Fruit fly (Drosophila melanogaster) whole organism, wandering third instar larva: ENCODE data around the gene smal.

Source experiments
- Abd-B ChIP-seq: fragments of >200 bp; optimal IDR thresholded peaks from 2 replicates; lab custom pipeline; 2017; ENCODE audit warnings: missing biosample characterization, missing genetic modification characterization
- CG32264 ChIP-seq: fragments of 200-800 bp; sonication (Bioruptor generic); optimal IDR thresholded peaks from 2 replicates; lab custom pipeline; 2016; ENCODE audit warnings: missing biosample characterization, missing genetic modification characterization
- CG9705 ChIP-seq: fragments of 200-800 bp; sonication (Bioruptor generic); optimal IDR thresholded peaks from 2 replicates; lab custom pipeline; 2018; ENCODE audit warnings: missing biosample characterization, mild to moderate bottlenecking, missing genetic modification characterization
- Dfd ChIP-seq: fragments of >200 bp; optimal IDR thresholded peaks from 2 replicates; lab custom pipeline; 2017; ENCODE audit warnings: missing biosample characterization, missing genetic modification characterization
- GATAd ChIP-seq: sonication (Bioruptor generic); optimal IDR thresholded peaks from 2 replicates; lab custom pipeline; 2016; ENCODE audit warnings: missing biosample characterization, missing genetic modification characterization
- HLH106 ChIP-seq: fragments of 200-800 bp; optimal IDR thresholded peaks from 3 replicates; lab custom pipeline; 2019; ENCODE audit warnings: missing biosample characterization, mild to moderate bottlenecking, missing genetic modification characterization, moderate library complexity
- Hnf4 ChIP-seq: fragments of 200-800 bp; sonication (Bioruptor generic); optimal IDR thresholded peaks from 2 replicates; lab custom pipeline; 2016; ENCODE audit warnings: missing biosample characterization, mild to moderate bottlenecking, missing genetic modification characterization
- Hr78 ChIP-seq: fragments of >200 bp; optimal IDR thresholded peaks from 2 replicates; lab custom pipeline; 2017; ENCODE audit warnings: missing biosample characterization, missing genetic modification characterization
- Hr83 ChIP-seq: fragments of 200-300 bp; sonication (Bioruptor generic); optimal IDR thresholded peaks from 2 replicates; lab custom pipeline; 2016; ENCODE audit warnings: missing biosample characterization, mild to moderate bottlenecking, missing genetic modification characterization, moderate library complexity; ENCODE audit not compliant: poor library complexity, severe bottlenecking
- Jra ChIP-seq: sonication (Bioruptor generic); optimal IDR thresholded peaks from 2 replicates; lab custom pipeline; 2016; ENCODE audit warnings: missing biosample characterization, missing genetic modification characterization
- Myc ChIP-seq: fragments of >200 bp; optimal IDR thresholded peaks from 2 replicates; lab custom pipeline; 2017
- N ChIP-seq: fragments of >200 bp; optimal IDR thresholded peaks from 2 replicates; lab custom pipeline; 2018; ENCODE audit warnings: missing biosample characterization, missing external identifiers, missing genetic modification characterization
- OdsH ChIP-seq: fragments of 200-800 bp; sonication (Bioruptor generic); optimal IDR thresholded peaks from 2 replicates; lab custom pipeline; 2016; ENCODE audit warnings: missing biosample characterization, mild to moderate bottlenecking, missing genetic modification characterization
- Rel ChIP-seq, 2 experiments: fragments of 200-800 bp; sonication (Bioruptor generic) in 1 of 2; optimal IDR thresholded peaks; 2 replicates in 1 of 2; 3 replicates in 1 of 2; lab custom pipeline; 2016 to 2019; ENCODE audit warnings: mild to moderate bottlenecking in 2 of 2, missing biosample characterization in 2 of 2, missing genetic modification characterization in 2 of 2, moderate library complexity in 1 of 2
- Vsx2 ChIP-seq: fragments of 200-300, 225-300 bp; sonication (Bioruptor generic); optimal IDR thresholded peaks from 2 replicates; lab custom pipeline; 2018; ENCODE audit warnings: missing biosample characterization, missing genetic modification characterization; ENCODE audit not compliant: partially characterized antibody
- br ChIP-seq: fragments of 200-800 bp; sonication (Bioruptor generic); optimal IDR thresholded peaks from 2 replicates; lab custom pipeline; 2016; ENCODE audit warnings: missing biosample characterization, missing genetic modification characterization
- brk ChIP-seq: fragments of 200-800 bp; sonication (Bioruptor generic); optimal IDR thresholded peaks from 2 replicates; lab custom pipeline; 2016; ENCODE audit warnings: missing biosample characterization, mild to moderate bottlenecking, missing genetic modification characterization
- dl ChIP-seq, 2 experiments: fragments of 175-275, 200-275 bp in 1 of 2; fragments of 200-275 bp in 1 of 2; sonication (Bioruptor generic); optimal IDR thresholded peaks; lab custom pipeline; 2018; ENCODE audit warnings: mild to moderate bottlenecking in 2 of 2, missing biosample characterization in 2 of 2, missing genetic modification characterization in 2 of 2, moderate library complexity in 2 of 2; ENCODE audit not compliant: partially characterized antibody in 2 of 2, insufficient read depth in 1 of 2
- dmrt93B ChIP-seq: fragments of 200-800 bp; sonication (Bioruptor generic); optimal IDR thresholded peaks from 2 replicates; lab custom pipeline; 2018; ENCODE audit warnings: missing biosample characterization, mild to moderate bottlenecking, missing genetic modification characterization
- dsf ChIP-seq: sonication (Bioruptor generic); optimal IDR thresholded peaks from 2 replicates; lab custom pipeline; 2016; ENCODE audit warnings: missing biosample characterization, missing genetic modification characterization, borderline replicate concordance
- ey ChIP-seq: fragments of 200-800 bp; sonication (Bioruptor generic); optimal IDR thresholded peaks from 2 replicates; lab custom pipeline; 2016; ENCODE audit warnings: missing biosample characterization, missing genetic modification characterization
- foxo ChIP-seq, 2 experiments: fragments of 200-800 bp; sonication (Bioruptor generic); optimal IDR thresholded peaks; 2 replicates in 1 of 2; 3 replicates in 1 of 2; lab custom pipeline; 2016 to 2017; ENCODE audit warnings: missing biosample characterization in 2 of 2, missing genetic modification characterization in 2 of 2
- fru ChIP-seq: fragments of 200-800 bp; sonication (Bioruptor generic); optimal IDR thresholded peaks from 3 replicates; lab custom pipeline; 2016; ENCODE audit warnings: missing biosample characterization, mild to moderate bottlenecking, missing genetic modification characterization
- h ChIP-seq: fragments of 200-800 bp; sonication (Bioruptor generic); optimal IDR thresholded peaks from 3 replicates; lab custom pipeline; 2016; ENCODE audit warnings: missing biosample characterization, mild to moderate bottlenecking, missing genetic modification characterization
- lola ChIP-seq: fragments of >200 bp; optimal IDR thresholded peaks from 2 replicates; lab custom pipeline; 2017; ENCODE audit warnings: missing biosample characterization, missing genetic modification characterization
- psq ChIP-seq: fragments of 200-800 bp; sonication (Bioruptor generic); optimal IDR thresholded peaks from 3 replicates; lab custom pipeline; 2017; ENCODE audit warnings: missing biosample characterization, mild to moderate bottlenecking, missing genetic modification characterization, moderate library complexity
- sage ChIP-seq: fragments of 200-800 bp; sonication (Bioruptor generic); optimal IDR thresholded peaks from 2 replicates; lab custom pipeline; 2016; ENCODE audit warnings: missing biosample characterization, mild to moderate bottlenecking, missing genetic modification characterization
- sv ChIP-seq: fragments of 200-800 bp; sonication (Bioruptor generic); optimal IDR thresholded peaks from 3 replicates; lab custom pipeline; 2016; ENCODE audit warnings: missing biosample characterization, missing genetic modification characterization
- usp ChIP-seq: fragments of >200 bp; optimal IDR thresholded peaks from 2 replicates; lab custom pipeline; 2017; ENCODE audit warnings: missing biosample characterization, missing genetic modification characterization

The smal gene

dm6 chr2L:6202881-6203280, 23.9 kb downstream of the smal start:
- TF ChIP-seq dmrt93B (GFP tag; lab: Kevin White, UChicago) (no peak), Abd-B (GFP tag; lab: Kevin White, UChicago) (no peak), dl (GFP tag; optimal IDR thresholded peaks at IDR 0.05; lab: Kevin White, UChicago; ENCODE audit: insufficient read depth in 1 of 2, partially characterized antibody in 2 of 2) (no peak), sage (GFP tag; lab: Kevin White, UChicago) (no peak), sv (GFP tag; lab: Kevin White, UChicago) (no peak), h (GFP tag; lab: Kevin White, UChicago) (no peak), lola (GFP tag; lab: Kevin White, UChicago) (no peak), ey (GFP tag; lab: Kevin White, UChicago) (no peak), foxo (GFP tag; optimal IDR thresholded peaks at IDR 0.05; lab: Kevin White, UChicago) (no peak), GATAd (no peak)

dm6 chr2L:6204624-6205303, 25.8 kb downstream of the smal start:
- TF ChIP-seq dsf (GFP tag; lab: Kevin White, UChicago) (no peak), GATAd (no peak), Vsx2 (GFP tag; lab: Kevin White, UChicago) (no peak), Jra (GFP tag; lab: Kevin White, UChicago) (no peak), psq (GFP tag; lab: Kevin White, UChicago) (no peak), dmrt93B (GFP tag; lab: Kevin White, UChicago) (no peak), CG32264 (GFP tag; lab: Kevin White, UChicago) (no peak), Dfd (GFP tag; lab: Kevin White, UChicago) (no peak), Myc (lab: Kevin White, UChicago) (no peak), lola (GFP tag; lab: Kevin White, UChicago) (no peak), Abd-B (GFP tag; lab: Kevin White, UChicago) (no peak), HLH106 (tag; lab: Kevin White, UChicago) (no peak), Hnf4 (GFP tag; lab: Kevin White, UChicago) (no peak), OdsH (no peak), Rel (GFP tag; optimal IDR thresholded peaks at IDR 0.05; lab: Kevin White, UChicago) (no peak), Rel (tag; optimal IDR thresholded peaks at IDR 0.05; lab: Kevin White, UChicago) (no peak), Hr83 (GFP tag; lab: Kevin White, UChicago) (no peak)

dm6 chr2L:6210818-6211217, 31.9 kb downstream of the smal start:
- no peak for TF ChIP-seq lola (GFP tag; lab: Kevin White, UChicago)
- TF ChIP-seq, all 38 proteins: peak for 0

- no peak for TF ChIP-seq N (GFP tag; lab: Kevin White, UChicago)
- TF ChIP-seq Vsx2 (GFP tag; lab: Kevin White, UChicago) = no peak
- no peak for TF ChIP-seq dsf (GFP tag; lab: Kevin White, UChicago)
- TF ChIP-seq foxo (GFP tag; optimal IDR thresholded peaks at IDR 0.05; lab: Kevin White, UChicago) = no peak
- TF ChIP-seq fru (GFP tag; lab: Kevin White, UChicago) = no peak
- TF ChIP-seq br = no peak
- no peak for TF ChIP-seq dmrt93B (GFP tag; lab: Kevin White, UChicago)
- no peak for TF ChIP-seq usp (GFP tag; lab: Kevin White, UChicago)
- no peak for TF ChIP-seq lola (GFP tag; lab: Kevin White, UChicago)
- no peak for TF ChIP-seq brk (GFP tag; lab: Kevin White, UChicago)
- no peak for TF ChIP-seq Hr78
- no peak for TF ChIP-seq Dfd (GFP tag; lab: Kevin White, UChicago)
- TF ChIP-seq CG32264 (GFP tag; lab: Kevin White, UChicago) = no peak
- TF ChIP-seq sage (GFP tag; lab: Kevin White, UChicago) = no peak
- TF ChIP-seq Rel (GFP tag; optimal IDR thresholded peaks at IDR 0.05; lab: Kevin White, UChicago) = no peak
- no peak for TF ChIP-seq Rel (tag; optimal IDR thresholded peaks at IDR 0.05; lab: Kevin White, UChicago)
- TF ChIP-seq dl (GFP tag; optimal IDR thresholded peaks at IDR 0.05; lab: Kevin White, UChicago; ENCODE audit: insufficient read depth in 1 of 2, partially characterized antibody in 2 of 2) = no peak
- TF ChIP-seq Jra (GFP tag; lab: Kevin White, UChicago) = no peak
- no peak for TF ChIP-seq CG9705
- TF ChIP-seq HLH106 (tag; lab: Kevin White, UChicago) = no peak
- TF ChIP-seq, all 38 proteins: peak for 0
Observed at dm6 chr2L:6211555-6211954, 32.6 kb downstream of the smal start.
